5 fruit fly cellular contexts compared by ENCODE assay signal in the genomic region with DNA sequence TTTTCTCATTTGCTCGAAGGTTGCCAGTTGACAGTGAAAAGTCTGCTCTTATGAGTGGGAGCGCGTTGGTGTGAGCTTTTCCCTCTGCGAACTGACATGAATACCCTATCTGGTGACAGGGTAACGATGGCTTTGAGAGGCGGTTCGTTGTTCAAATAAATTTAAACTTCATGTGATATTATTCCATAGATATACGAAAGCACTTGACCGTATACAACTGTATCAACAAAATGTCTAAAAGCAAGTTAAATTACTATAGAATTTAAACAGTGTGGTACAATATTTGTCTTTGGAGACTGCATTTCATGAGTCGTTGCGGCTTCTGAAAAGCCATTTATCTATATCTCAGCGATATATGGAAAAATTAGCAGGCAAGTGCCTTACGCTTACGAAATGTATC.
A peak's percentile ranks its signal among the peaks of the same experiment; 100 is the strongest.
TF ChIP-seq lines count a peak whose summit lies in the region.

No protein-coding gene starts in this region.

- TF ChIP-seq CTCF in whole organism, embryonic (GFP tag; optimal IDR thresholded peaks at IDR 0.05; lab: Kevin White, UChicago), result no peak

TF ChIP-seq in whole organism, adult, 20 proteins besides CTCF, POLR2A, EP300 and RAD21:
- TF ChIP-seq ovo (GFP tag; optimal IDR thresholded peaks at IDR 0.05; lab: Kevin White, UChicago) (no peak), Clk (GFP tag; optimal IDR thresholded peaks at IDR 0.05; lab: Kevin White, UChicago) (no peak), CG5204 (GFP tag; optimal IDR thresholded peaks at IDR 0.05; lab: Kevin White, UChicago) (peak; percentile 25), CG11617 (GFP tag; optimal IDR thresholded peaks at IDR 0.05; lab: Kevin White, UChicago) (peak; percentile 23), CG33017 (tag; optimal IDR thresholded peaks at IDR 0.05; lab: Kevin White, UChicago) (peak; percentile 28), Hr96 (GFP tag; optimal IDR thresholded peaks at IDR 0.05; lab: Kevin White, UChicago) (peak; percentile 0), Crg-1 (GFP tag; optimal IDR thresholded peaks at IDR 0.05; lab: Kevin White, UChicago) (no peak)

TF ChIP-seq in whole organism, embryonic, 481 proteins besides CTCF, POLR2A, EP300 and RAD21 (continues in another document):
- TF ChIP-seq CG7839 (tag; optimal IDR thresholded peaks at IDR 0.05; lab: Kevin White, UChicago), result peak; percentile 68
- peak; percentile 57 for TF ChIP-seq CG12769 (tag; optimal IDR thresholded peaks at IDR 0.05; lab: Kevin White, UChicago)
- TF ChIP-seq CG9437 (GFP tag; optimal IDR thresholded peaks at IDR 0.05; lab: Kevin White, UChicago), result peak; percentile 27
- TF ChIP-seq CG10147 (GFP tag; optimal IDR thresholded peaks at IDR 0.05; lab: Kevin White, UChicago), result peak; percentile 4
- no peak for TF ChIP-seq amos (GFP tag; IDR thresholded peaks at IDR 0.05; lab: Robert Waterston, UW; ENCODE audit: partially characterized antibody)
- TF ChIP-seq Atf6 (GFP tag; IDR thresholded peaks at IDR 0.05; lab: Robert Waterston, UW), result 0 out of 2 replicates have a peak, but pooled peaks have one; percentile 21
- TF ChIP-seq CG33557 (GFP tag; optimal IDR thresholded peaks at IDR 0.05; lab: Kevin White, UChicago), result no peak
- peak; percentile 44 for TF ChIP-seq fd3F (GFP tag; optimal IDR thresholded peaks at IDR 0.05; lab: Kevin White, UChicago)
- no peak for TF ChIP-seq zf30C (GFP tag; optimal IDR thresholded peaks at IDR 0.05; lab: Kevin White, UChicago)
- TF ChIP-seq lmd (GFP tag; IDR thresholded peaks at IDR 0.05; lab: Robert Waterston, UW), result peak; percentile 57
- peak; percentile 33 for TF ChIP-seq CG10209 (GFP tag; optimal IDR thresholded peaks at IDR 0.05; lab: Kevin White, UChicago)
- TF ChIP-seq CG12659 (GFP tag; optimal IDR thresholded peaks at IDR 0.05; lab: Kevin White, UChicago), result peak; percentile 23
- TF ChIP-seq CG15514 (GFP tag; optimal IDR thresholded peaks at IDR 0.05; lab: Kevin White, UChicago), result peak; percentile 10
- TF ChIP-seq ind (GFP tag; optimal IDR thresholded peaks at IDR 0.05; lab: Kevin White, UChicago), result peak; percentile 1
- TF ChIP-seq CG6654 (GFP tag; optimal IDR thresholded peaks at IDR 0.05; lab: Kevin White, UChicago), result no peak
- TF ChIP-seq usp (GFP tag; optimal IDR thresholded peaks at IDR 0.05; lab: Kevin White, UChicago), result no peak
- peak; percentile 15 for TF ChIP-seq Fer3 (tag; optimal IDR thresholded peaks at IDR 0.05; lab: Kevin White, UChicago)
- peak; percentile 31 for TF ChIP-seq CG17385 (GFP tag; optimal IDR thresholded peaks at IDR 0.05; lab: Kevin White, UChicago)
- no peak for TF ChIP-seq CG42726 (GFP tag; IDR thresholded peaks at IDR 0.05; lab: Robert Waterston, UW; ENCODE audit: partially characterized antibody)

TF ChIP-seq in whole organism, prepupa, 60 proteins besides CTCF, POLR2A, EP300 and RAD21 (continues in another document):
- TF ChIP-seq Smox (GFP tag; optimal IDR thresholded peaks at IDR 0.05; lab: Kevin White, UChicago) (peak; percentile 58), lz (GFP tag; optimal IDR thresholded peaks at IDR 0.05; lab: Kevin White, UChicago) (peak; percentile 44), dac (GFP tag; optimal IDR thresholded peaks at IDR 0.05; lab: Kevin White, UChicago) (no peak), CG6808 (GFP tag; optimal IDR thresholded peaks at IDR 0.05; lab: Kevin White, UChicago) (no peak), dsx (GFP tag; optimal IDR thresholded peaks at IDR 0.05; lab: Kevin White, UChicago; ENCODE audit: poor library complexity, severe bottlenecking) (no peak), Sox15 (GFP tag; optimal IDR thresholded peaks at IDR 0.05; lab: Kevin White, UChicago) (no peak), Eip93F (GFP tag; optimal IDR thresholded peaks at IDR 0.05; lab: Kevin White, UChicago) (no peak), CG10631 (GFP tag; optimal IDR thresholded peaks at IDR 0.05; lab: Kevin White, UChicago) (peak; percentile 53), Blimp-1 (GFP tag; optimal IDR thresholded peaks at IDR 0.05; lab: Kevin White, UChicago) (no peak), Hr39 (GFP tag; optimal IDR thresholded peaks at IDR 0.05; lab: Kevin White, UChicago) (peak; percentile 63), ss (GFP tag; optimal IDR thresholded peaks at IDR 0.05; lab: Kevin White, UChicago) (no peak), CG6854 (GFP tag; optimal IDR thresholded peaks at IDR 0.05; lab: Kevin White, UChicago) (no peak), fkh (GFP tag; optimal IDR thresholded peaks at IDR 0.05; lab: Kevin White, UChicago) (no peak), CG32006 (GFP tag; optimal IDR thresholded peaks at IDR 0.05; lab: Kevin White, UChicago) (peak; percentile 38), Ets21C (GFP tag; optimal IDR thresholded peaks at IDR 0.05; lab: Kevin White, UChicago) (peak; percentile 48), achi (GFP tag; optimal IDR thresholded peaks at IDR 0.05; lab: Kevin White, UChicago) (peak; percentile 43), CG8119 (GFP tag; IDR thresholded peaks at IDR 0.05; lab: Robert Waterston, UW) (0 out of 3 replicates have a peak, but pooled peaks have one; percentile 19), pdm3 (GFP tag; optimal IDR thresholded peaks at IDR 0.05; lab: Kevin White, UChicago) (peak; percentile 65), CG8319 (GFP tag; optimal IDR thresholded peaks at IDR 0.05; lab: Kevin White, UChicago) (no peak), CG1621 (tag; optimal IDR thresholded peaks at IDR 0.05; lab: Kevin White, UChicago) (peak; percentile 8)

TF ChIP-seq in whole organism, pupa, 21 proteins besides CTCF, POLR2A, EP300 and RAD21:
- TF ChIP-seq CG10348 (GFP tag; IDR thresholded peaks at IDR 0.05; lab: Robert Waterston, UW) (no peak), Ets98B (GFP tag; IDR thresholded peaks at IDR 0.05; lab: Robert Waterston, UW) (no peak), CG14655 (GFP tag; optimal IDR thresholded peaks at IDR 0.05; lab: Kevin White, UChicago) (peak; percentile 2), CG15710 (tag; optimal IDR thresholded peaks at IDR 0.05; lab: Kevin White, UChicago) (peak; percentile 48), CG17806 (tag; optimal IDR thresholded peaks at IDR 0.05; lab: Kevin White, UChicago) (peak; percentile 27), Snoo (tag; optimal IDR thresholded peaks at IDR 0.05; lab: Kevin White, UChicago) (peak; percentile 18), CG32121 (GFP tag; IDR thresholded peaks at IDR 0.05; lab: Robert Waterston, UW) (no peak), CG9948 (tag; optimal IDR thresholded peaks at IDR 0.05; lab: Kevin White, UChicago) (peak; percentile 34), Pif1B (GFP tag; optimal IDR thresholded peaks at IDR 0.05; lab: Kevin White, UChicago) (no peak), rn (GFP tag; IDR thresholded peaks at IDR 0.05; lab: Robert Waterston, UW) (no peak), CG8301 (tag; optimal IDR thresholded peaks at IDR 0.05; lab: Kevin White, UChicago) (no peak), Pif1A (GFP tag; optimal IDR thresholded peaks at IDR 0.05; lab: Kevin White, UChicago) (no peak), D1 (tag; optimal IDR thresholded peaks at IDR 0.05; lab: Kevin White, UChicago) (no peak), CG34367 (tag; optimal IDR thresholded peaks at IDR 0.05; lab: Kevin White, UChicago) (no peak), gl (tag; optimal IDR thresholded peaks at IDR 0.05; lab: Kevin White, UChicago) (no peak), CG4496 (GFP tag; IDR thresholded peaks at IDR 0.05; lab: Robert Waterston, UW) (no peak; the same call in 2 of the 3 replicates), CG8159 (tag; optimal IDR thresholded peaks at IDR 0.05; lab: Kevin White, UChicago) (peak; percentile 37), fd96Ca (GFP tag; IDR thresholded peaks at IDR 0.05; lab: Robert Waterston, UW) (no peak), CG13204 (GFP tag; optimal IDR thresholded peaks at IDR 0.05; lab: Kevin White, UChicago) (no peak), EcR (GFP tag; optimal IDR thresholded peaks at IDR 0.05; lab: Kevin White, UChicago) (peak; percentile 32), CG12605 (GFP tag; IDR thresholded peaks at IDR 0.05; lab: Robert Waterston, UW) (no peak)

TF ChIP-seq in whole organism, wandering third instar larva, 38 proteins besides CTCF, POLR2A, EP300 and RAD21:
- TF ChIP-seq fru (GFP tag; optimal IDR thresholded peaks at IDR 0.05; lab: Kevin White, UChicago), result peak; percentile 49
- TF ChIP-seq foxo (GFP tag; optimal IDR thresholded peaks at IDR 0.05; lab: Kevin White, UChicago), result peak in 1 of 2 experiments; percentile 61
- no peak for TF ChIP-seq dmrt93B (GFP tag; optimal IDR thresholded peaks at IDR 0.05; lab: Kevin White, UChicago)
- TF ChIP-seq Hnf4 (GFP tag; optimal IDR thresholded peaks at IDR 0.05; lab: Kevin White, UChicago), result peak; percentile 21
- no peak for TF ChIP-seq Dfd (GFP tag; optimal IDR thresholded peaks at IDR 0.05; lab: Kevin White, UChicago)
- peak; percentile 31 for TF ChIP-seq Sp1 (GFP tag; optimal IDR thresholded peaks at IDR 0.05; lab: Kevin White, UChicago)
- TF ChIP-seq psq (GFP tag; optimal IDR thresholded peaks at IDR 0.05; lab: Kevin White, UChicago), result peak; percentile 32
- peak; percentile 57 for TF ChIP-seq ey (GFP tag; optimal IDR thresholded peaks at IDR 0.05; lab: Kevin White, UChicago)
- no peak for TF ChIP-seq usp (GFP tag; optimal IDR thresholded peaks at IDR 0.05; lab: Kevin White, UChicago)
- TF ChIP-seq jim (GFP tag; optimal IDR thresholded peaks at IDR 0.05; lab: Kevin White, UChicago), result no peak
- TF ChIP-seq dl (GFP tag; optimal IDR thresholded peaks at IDR 0.05; lab: Kevin White, UChicago; ENCODE audit: insufficient read depth in 1 of 2, partially characterized antibody in 2 of 2), result no peak
- peak; percentile 18 for TF ChIP-seq tai (GFP tag; optimal IDR thresholded peaks at IDR 0.05; lab: Kevin White, UChicago)
- peak; percentile 32 for TF ChIP-seq HLH106 (tag; optimal IDR thresholded peaks at IDR 0.05; lab: Kevin White, UChicago)
- TF ChIP-seq Vsx2 (GFP tag; optimal IDR thresholded peaks at IDR 0.05; lab: Kevin White, UChicago; ENCODE audit: partially characterized antibody), result no peak
- peak; percentile 33 for TF ChIP-seq h (GFP tag; optimal IDR thresholded peaks at IDR 0.05; lab: Kevin White, UChicago)
- peak; percentile 40 for TF ChIP-seq OdsH (GFP tag; optimal IDR thresholded peaks at IDR 0.05; lab: Kevin White, UChicago)
- TF ChIP-seq br (GFP tag; optimal IDR thresholded peaks at IDR 0.05; lab: Kevin White, UChicago), result peak; percentile 43
- no peak for TF ChIP-seq sv (GFP tag; optimal IDR thresholded peaks at IDR 0.05; lab: Kevin White, UChicago)
- TF ChIP-seq rgr (GFP tag; optimal IDR thresholded peaks at IDR 0.05; lab: Kevin White, UChicago), result peak; percentile 29
